Fruit fly (Drosophila melanogaster): ENCODE results near the gene Ho.

dm6 chr3R:11639946-11640588 lies 39.5 kb upstream of the Ho start:
- TF ChIP-seq CG31365 (tag; optimal IDR thresholded peaks at IDR 0.05): no peak
- TF ChIP-seq Eip74EF (GFP tag; optimal IDR thresholded peaks at IDR 0.05): no peak
- no peak for TF ChIP-seq CG7357 (GFP tag; IDR thresholded peaks at IDR 0.05)
- no peak for TF ChIP-seq CG10654 (GFP tag; optimal IDR thresholded peaks at IDR 0.05)
- no peak for TF ChIP-seq CG17328 (GFP tag; IDR thresholded peaks at IDR 0.05)
- no peak for TF ChIP-seq Dip3 (GFP tag; optimal IDR thresholded peaks at IDR 0.05)
- no peak for TF ChIP-seq sr (GFP tag; IDR thresholded peaks at IDR 0.05)
- TF ChIP-seq CG31388 (GFP tag; optimal IDR thresholded peaks at IDR 0.05): no peak
- no peak for TF ChIP-seq CG17912 (GFP tag; optimal IDR thresholded peaks at IDR 0.05)
- no peak for TF ChIP-seq Optix (GFP tag; IDR thresholded peaks at IDR 0.05)
- TF ChIP-seq so (GFP tag; IDR thresholded peaks at IDR 0.05): no peak
